Fruit fly (Drosophila melanogaster) whole organism, embryonic: ENCODE results near the gene CG2059.

Source experiments
- Abd-B ChIP-seq: fragments of 200-800 bp; sonication (Bioruptor generic); optimal IDR thresholded peaks from 2 replicates; lab custom pipeline; 2018; ENCODE audit warnings: missing biosample characterization, mild to moderate bottlenecking, missing genetic modification characterization, moderate library complexity
- Ada2b ChIP-seq: fragments of 200-800 bp; sonication (Bioruptor generic); IDR thresholded peaks from 2 replicates; pipeline ENCODE4 v1.3.6; 2022; ENCODE audit warnings: missing biosample characterization, missing genetic modification characterization
- CG1024 ChIP-seq: fragments of 200-800 bp; sonication (Bioruptor generic); IDR thresholded peaks from 2 replicates; pipeline ENCODE4 v1.3.6; 2022; ENCODE audit warnings: missing biosample characterization, missing genetic modification characterization
- CG10366 ChIP-seq: fragments of 200-800 bp; sonication (Bioruptor generic); IDR thresholded peaks from 2 replicates; pipeline ENCODE4 v1.3.6; 2022; ENCODE audit warnings: missing biosample characterization, missing genetic modification characterization
- CG11093 ChIP-seq: fragments of 200-800 bp; sonication (Bioruptor generic); IDR thresholded peaks from 3 replicates; pipeline ENCODE4 v1.3.6; 2022; ENCODE audit warnings: missing biosample characterization, missing genetic modification characterization
- CG11696 ChIP-seq: fragments of 200-800 bp; sonication (Bioruptor generic); IDR thresholded peaks from 2 replicates; pipeline ENCODE4 v1.3.6; 2022; ENCODE audit warnings: missing biosample characterization, missing genetic modification characterization
- CG12155 ChIP-seq: fragments of 200-800 bp; sonication (Bioruptor generic); optimal IDR thresholded peaks from 3 replicates; lab custom pipeline; 2016; ENCODE audit warnings: missing biosample characterization, missing genetic modification characterization
- CG17186 ChIP-seq: fragments of 200-800 bp; sonication (Bioruptor generic); optimal IDR thresholded peaks from 3 replicates; lab custom pipeline; 2017; ENCODE audit warnings: missing biosample characterization, missing genetic modification reagents, missing genetic modification characterization
- CG17361 ChIP-seq: fragments of 200-800 bp; sonication (Bioruptor generic); IDR thresholded peaks from 3 replicates; pipeline ENCODE4 v1.3.6; 2022; ENCODE audit warnings: missing biosample characterization, missing genetic modification characterization
- CG17802 ChIP-seq: fragments of 200-800 bp; sonication (Bioruptor generic); optimal IDR thresholded peaks from 2 replicates; lab custom pipeline; 2018; ENCODE audit warnings: missing biosample characterization, mild to moderate bottlenecking, missing genetic modification characterization, moderate library complexity
- CG1792 ChIP-seq: fragments of 200-800 bp; sonication (Bioruptor generic); optimal IDR thresholded peaks from 2 replicates; lab custom pipeline; 2016; ENCODE audit warnings: missing biosample characterization, missing genetic modification characterization
- CG30431 ChIP-seq: fragments of 200-800 bp; sonication (Bioruptor generic); optimal IDR thresholded peaks from 2 replicates; lab custom pipeline; 2017; ENCODE audit warnings: missing biosample characterization, missing genetic modification characterization
- CG33557 ChIP-seq: fragments of 200-800 bp; sonication (Bioruptor generic); optimal IDR thresholded peaks from 2 replicates; lab custom pipeline; 2019; ENCODE audit warnings: missing biosample characterization, mild to moderate bottlenecking, missing genetic modification characterization, moderate library complexity
- CG34376 ChIP-seq: fragments of 200-800 bp; sonication (Bioruptor generic); optimal IDR thresholded peaks from 2 replicates; lab custom pipeline; 2018; ENCODE audit warnings: missing biosample characterization, mild to moderate bottlenecking, missing genetic modification characterization
- CG4328 ChIP-seq: fragments of 200-800 bp; sonication (Bioruptor generic); optimal IDR thresholded peaks from 3 replicates; lab custom pipeline; 2017; ENCODE audit warnings: missing biosample characterization, missing genetic modification reagents, missing genetic modification characterization
- CG4424 ChIP-seq: fragments of 200-800 bp; sonication (Bioruptor generic); optimal IDR thresholded peaks from 3 replicates; lab custom pipeline; 2016; ENCODE audit warnings: missing biosample characterization, missing genetic modification characterization
- CG7786 ChIP-seq: fragments of 200-800 bp; sonication (Bioruptor generic); optimal IDR thresholded peaks from 2 replicates; lab custom pipeline; 2016; ENCODE audit warnings: missing biosample characterization, missing genetic modification characterization
- CHES-1-like ChIP-seq: fragments of 200-800 bp; sonication (Bioruptor generic); optimal IDR thresholded peaks from 2 replicates; lab custom pipeline; 2016; ENCODE audit warnings: missing biosample characterization, missing genetic modification characterization
- Camta ChIP-seq: fragments of 200-800 bp; sonication (Bioruptor generic); optimal IDR thresholded peaks from 2 replicates; lab custom pipeline; 2016; ENCODE audit warnings: missing biosample characterization, missing genetic modification characterization
- Dfd ChIP-seq, 2 experiments: fragments of >200 bp; optimal IDR thresholded peaks; 2 replicates each; lab custom pipeline; 2017; ENCODE audit warnings: missing biosample characterization in 2 of 2, missing genetic modification characterization in 2 of 2
- Doc3 ChIP-seq: fragments of 200-800 bp; sonication (Bioruptor generic); IDR thresholded peaks from 3 replicates; pipeline ENCODE4 v1.3.6; 2022; ENCODE audit warnings: missing biosample characterization, missing genetic modification characterization; ENCODE audit not compliant: partially characterized antibody
- Ets65A ChIP-seq: fragments of 200-800 bp; sonication (Bioruptor generic); peaks from one replicate; lab custom pipeline; 2016; ENCODE audit warnings: missing biosample characterization, missing genetic modification characterization
- Gug ChIP-seq: fragments of 200-800 bp; sonication (Bioruptor generic); IDR thresholded peaks from 4 replicates; pipeline ENCODE4 v1.3.6; 2022; ENCODE audit warnings: missing biosample characterization, missing genetic modification characterization
- Lhr ChIP-seq: fragments of 200-800 bp; sonication (Bioruptor generic); optimal IDR thresholded peaks from 3 replicates; lab custom pipeline; 2017; ENCODE audit warnings: mild to moderate bottlenecking, missing biosample characterization, missing genetic modification reagents, missing genetic modification characterization
- NK7.1 ChIP-seq: fragments of 200-800 bp; sonication (Bioruptor generic); optimal IDR thresholded peaks from 3 replicates; lab custom pipeline; 2016; ENCODE audit warnings: missing biosample characterization, missing genetic modification characterization
- Nf-YB ChIP-seq: fragments of 200-800 bp; sonication (Bioruptor generic); optimal IDR thresholded peaks from 3 replicates; lab custom pipeline; 2019; ENCODE audit warnings: missing biosample characterization, mild to moderate bottlenecking, missing genetic modification characterization, moderate library complexity
- Spps ChIP-seq: fragments of 200-800 bp; sonication (Bioruptor generic); optimal IDR thresholded peaks from 2 replicates; lab custom pipeline; 2018; ENCODE audit warnings: missing biosample characterization, mild to moderate bottlenecking, missing genetic modification characterization
- Sry-β ChIP-seq: fragments of 200-800 bp; sonication (Bioruptor generic); optimal IDR thresholded peaks from 2 replicates; lab custom pipeline; 2018; ENCODE audit warnings: missing biosample characterization, mild to moderate bottlenecking, missing genetic modification characterization, moderate library complexity
- bab2 ChIP-seq: fragments of 200-800 bp; sonication (Bioruptor generic); optimal IDR thresholded peaks from 2 replicates; lab custom pipeline; 2016; ENCODE audit warnings: missing biosample characterization, missing genetic modification characterization
- cato ChIP-seq: fragments of 200-800 bp; sonication (Bioruptor generic); optimal IDR thresholded peaks from 2 replicates; lab custom pipeline; 2016; ENCODE audit warnings: missing biosample characterization, missing genetic modification characterization, borderline replicate concordance
- chinmo ChIP-seq: fragments of 200-800 bp; sonication (Bioruptor generic); IDR thresholded peaks from 4 replicates; pipeline ENCODE4 v1.3.6; 2022; ENCODE audit warnings: missing biosample characterization, missing genetic modification characterization; ENCODE audit not compliant: partially characterized antibody
- crol ChIP-seq: fragments of 200-800 bp; sonication (Bioruptor generic); IDR thresholded peaks from 2 replicates; pipeline ENCODE4 v1.3.6; 2022; ENCODE audit warnings: missing biosample characterization, missing genetic modification characterization
- da ChIP-seq: fragments of 200-800 bp; sonication (Bioruptor generic); optimal IDR thresholded peaks from 2 replicates; lab custom pipeline; 2016; ENCODE audit warnings: missing biosample characterization, missing genetic modification characterization
- dm ChIP-seq: fragments of 200-800 bp; sonication (Bioruptor generic); optimal IDR thresholded peaks from 3 replicates; lab custom pipeline; 2016; ENCODE audit warnings: missing biosample characterization, missing genetic modification characterization
- dysf ChIP-seq: fragments of 200-800 bp; sonication (Bioruptor generic); IDR thresholded peaks from 3 replicates; pipeline ENCODE4 v1.3.6; 2022; ENCODE audit warnings: missing biosample characterization, missing genetic modification characterization
- ems ChIP-seq: fragments of 200-800 bp; sonication (Bioruptor generic); optimal IDR thresholded peaks from 3 replicates; lab custom pipeline; 2016; ENCODE audit warnings: missing biosample characterization, missing genetic modification characterization
- en ChIP-seq: fragments of 200-800 bp; sonication (Bioruptor generic); optimal IDR thresholded peaks from 2 replicates; lab custom pipeline; 2016; ENCODE audit warnings: missing biosample characterization, missing genetic modification characterization
- eyg ChIP-seq: fragments of 200-800 bp; sonication (Bioruptor generic); optimal IDR thresholded peaks from 3 replicates; lab custom pipeline; 2016; ENCODE audit warnings: missing biosample characterization, missing genetic modification characterization
- gcm ChIP-seq: fragments of 200-800 bp; sonication (Bioruptor generic); optimal IDR thresholded peaks from 2 replicates; lab custom pipeline; 2019; ENCODE audit warnings: missing biosample characterization, mild to moderate bottlenecking, missing genetic modification characterization, moderate library complexity
- gcm2 ChIP-seq: fragments of 200-800 bp; sonication (Bioruptor generic); optimal IDR thresholded peaks from 2 replicates; lab custom pipeline; 2016; ENCODE audit warnings: missing biosample characterization, missing genetic modification characterization
- gfzf ChIP-seq: fragments of 200-800 bp; sonication (Bioruptor generic); optimal IDR thresholded peaks from 2 replicates; lab custom pipeline; 2016; ENCODE audit warnings: missing biosample characterization, mild to moderate bottlenecking, missing genetic modification characterization, moderate library complexity
- klu ChIP-seq: fragments of 200-800 bp; sonication (Bioruptor generic); IDR thresholded peaks from 2 replicates; pipeline ENCODE4 v1.3.6; 2022; ENCODE audit warnings: missing biosample characterization, missing genetic modification characterization
- knrl ChIP-seq: fragments of 200-800 bp; sonication (Bioruptor generic); IDR thresholded peaks from 3 replicates; pipeline ENCODE4 v1.3.6; 2022; ENCODE audit warnings: missing biosample characterization, missing genetic modification characterization; ENCODE audit not compliant: partially characterized antibody
- lab ChIP-seq: fragments of 200-800 bp; sonication (Bioruptor generic); optimal IDR thresholded peaks from 3 replicates; lab custom pipeline; 2017; ENCODE audit warnings: missing biosample characterization, missing genetic modification characterization, mild to moderate bottlenecking, moderate library complexity, missing genetic modification reagents
- nerfin-2 ChIP-seq: fragments of 200-800 bp; sonication (Bioruptor generic); IDR thresholded peaks from 2 replicates; pipeline ENCODE4 v1.3.6; 2022; ENCODE audit warnings: missing biosample characterization, missing genetic modification characterization; ENCODE audit not compliant: partially characterized antibody
- scrt ChIP-seq: fragments of 200-800 bp; sonication (Bioruptor generic); optimal IDR thresholded peaks from 2 replicates; lab custom pipeline; 2018; ENCODE audit warnings: missing biosample characterization, mild to moderate bottlenecking, missing genetic modification characterization, moderate library complexity
- tna ChIP-seq: fragments of 200-800 bp; sonication (Bioruptor generic); IDR thresholded peaks from 2 replicates; pipeline ENCODE4 v1.3.6; 2022; ENCODE audit warnings: missing biosample characterization, missing genetic modification characterization; ENCODE audit not compliant: partially characterized antibody
- vvl ChIP-seq: fragments of 200-800 bp; sonication (Bioruptor generic); IDR thresholded peaks from 2 replicates; pipeline ENCODE4 v1.3.6; 2022; ENCODE audit warnings: missing biosample characterization, missing genetic modification characterization

CG2059 gene

DNA sequence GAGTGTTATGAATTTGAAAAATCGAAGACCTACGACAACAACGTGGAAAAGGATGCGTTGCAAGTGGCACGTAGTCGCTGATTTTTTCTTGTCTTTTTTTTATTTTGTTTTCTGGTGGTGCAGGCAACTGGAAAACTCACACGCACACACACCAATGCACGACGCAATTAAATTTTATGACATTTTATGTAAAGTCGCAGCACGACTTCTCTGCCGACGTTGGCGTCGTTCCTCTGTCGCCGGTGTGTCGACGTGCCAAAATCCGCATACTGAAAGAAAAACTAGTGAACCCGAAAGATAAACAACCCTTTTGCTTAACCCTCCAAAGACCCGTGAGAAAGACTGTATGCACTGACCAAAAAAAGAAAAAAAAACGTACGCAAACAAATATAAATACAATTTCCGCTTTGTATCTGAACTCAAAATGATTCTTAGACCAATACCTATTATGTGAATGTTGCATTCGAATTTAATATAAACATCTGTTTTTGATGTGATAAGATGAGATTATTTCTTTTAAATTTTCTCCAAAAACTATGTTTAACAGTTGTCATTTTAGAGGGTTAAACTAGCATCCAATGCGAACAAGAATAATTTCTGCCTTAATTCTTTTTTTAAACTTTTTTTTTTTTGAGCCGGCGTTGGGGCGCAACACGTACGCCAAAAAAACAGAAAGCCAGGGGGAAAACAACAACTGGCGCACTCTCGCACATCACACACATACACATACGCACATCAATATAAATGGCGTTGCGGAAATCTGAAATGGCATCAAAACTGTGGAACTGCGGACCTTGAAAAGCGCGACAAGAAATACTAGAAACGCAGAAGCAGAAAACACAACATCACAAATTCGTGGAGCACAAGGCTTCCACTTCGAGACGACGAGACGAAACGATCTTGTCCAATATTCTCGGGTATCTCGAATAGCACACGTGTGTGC lies 48.0 kb downstream of the CG2059 start (continued):
- TF ChIP-seq lab (peak; percentile 62), klu (GFP tag; lab: Robert Waterston, UW) (0 out of 2 replicates have a peak, but pooled peaks have one; percentile 20), chinmo (GFP tag; lab: Robert Waterston, UW) (peak; percentile 69; the same call in 2 of the 4 replicates), CG1792 (GFP tag; lab: Kevin White, UChicago) (peak; percentile 38), CG17361 (no peak; the same call in 2 of the 3 replicates), dysf (GFP tag; lab: Robert Waterston, UW) (peak; percentile 59; the same call in 2 of the 3 replicates), Ets65A (GFP tag; lab: Kevin White, UChicago) (peak; percentile 73), Sry-β (GFP tag; lab: Kevin White, UChicago) (no peak), CG1024 (GFP tag; lab: Robert Waterston, UW) (no peak), scrt (GFP tag; lab: Kevin White, UChicago) (peak; percentile 30), CG4424 (GFP tag; lab: Kevin White, UChicago) (no peak), CHES-1-like (GFP tag; lab: Kevin White, UChicago) (peak; percentile 35), crol (no peak), Ada2b (GFP tag; lab: Robert Waterston, UW) (0 out of 2 replicates have a peak, but pooled peaks have one; percentile 17), Nf-YB (GFP tag; lab: Kevin White, UChicago) (no peak), da (GFP tag; lab: Kevin White, UChicago) (peak; percentile 42), CG11093 (GFP tag; lab: Robert Waterston, UW) (no peak), ems (GFP tag; lab: Kevin White, UChicago) (peak; percentile 7), Spps (tag; lab: Kevin White, UChicago) (no peak), tna (GFP tag; lab: Robert Waterston, UW) (no peak), CG10366 (GFP tag; lab: Robert Waterston, UW) (no peak), CG30431 (GFP tag; lab: Kevin White, UChicago) (no peak), Camta (GFP tag; lab: Kevin White, UChicago) (peak; percentile 2), nerfin-2 (GFP tag; lab: Robert Waterston, UW) (no peak), CG7786 (GFP tag; lab: Kevin White, UChicago) (peak; percentile 62), NK7.1 (peak; percentile 21), CG4328 (no peak), CG11696 (no peak), vvl (peak; percentile 14; the same call in 1 of the 2 replicates), gfzf (GFP tag; lab: Kevin White, UChicago) (no peak), gcm2 (GFP tag; lab: Kevin White, UChicago) (no peak), CG33557 (no peak), CG34376 (GFP tag; lab: Kevin White, UChicago) (no peak), CG17802 (tag; lab: Kevin White, UChicago) (no peak), cato (GFP tag; lab: Kevin White, UChicago) (no peak), CG17186 (GFP tag; lab: Kevin White, UChicago) (no peak), Lhr (GFP tag; lab: Kevin White, UChicago) (no peak), Dfd (GFP tag; optimal IDR thresholded peaks at IDR 0.05; lab: Kevin White, UChicago) (peak in 1 of 2 experiments; percentile 73), CG12155 (GFP tag; lab: Kevin White, UChicago) (peak; percentile 50), gcm (GFP tag; lab: Kevin White, UChicago) (no peak), bab2 (GFP tag; lab: Kevin White, UChicago) (peak; percentile 64), eyg (GFP tag; lab: Kevin White, UChicago) (peak; percentile 47), knrl (GFP tag; lab: Robert Waterston, UW) (no peak), en (GFP tag; lab: Kevin White, UChicago) (no peak), dm (GFP tag; lab: Kevin White, UChicago) (no peak), Doc3 (GFP tag; lab: Robert Waterston, UW) (no peak), Gug (GFP tag; lab: Robert Waterston, UW) (peak; percentile 12; the same call in 1 of the 4 replicates), Abd-B (GFP tag; lab: Kevin White, UChicago) (no peak)
